Worm (Caenorhabditis elegans): ENCODE data around the gene scyl-1.

Gene scyl-1

ce11 chrV:13081197-13081747, 39.8 kb upstream of the scyl-1 start (continued):
- TF ChIP-seq lsy-2 (tag; optimal IDR thresholded peaks at IDR 0.05) = peak; percentile 47 to 51
- no peak for TF ChIP-seq set-16 (GFP tag; IDR thresholded peaks at IDR 0.05)
- TF ChIP-seq nhr-237 (tag; optimal IDR thresholded peaks at IDR 0.05) = no peak
- TF ChIP-seq dmd-9 (GFP tag; IDR thresholded peaks at IDR 0.05) = no peak
- no peak for TF ChIP-seq unc-130 (GFP tag; optimal IDR thresholded peaks at IDR 0.05)
- no peak for TF ChIP-seq lir-3 (tag; optimal IDR thresholded peaks at IDR 0.05)
- TF ChIP-seq zfp-3 (GFP tag; conservative IDR thresholded peaks at IDR 0.05) = no peak
- no peak for TF ChIP-seq attf-4 (tag; optimal IDR thresholded peaks at IDR 0.05)
- TF ChIP-seq dpl-1 (GFP tag; optimal IDR thresholded peaks at IDR 0.05) = peak; percentile 27
- no peak for TF ChIP-seq Y5F2A.4 (GFP tag; optimal IDR thresholded peaks at IDR 0.05)
- TF ChIP-seq nhr-77 (tag; optimal IDR thresholded peaks at IDR 0.05) = peak; percentile 55

- TF ChIP-seq nhr-41 (GFP tag; IDR thresholded peaks at IDR 0.05) (no peak), saeg-2 (GFP tag; IDR thresholded peaks at IDR 0.05) (no peak), unc-62 (GFP tag; optimal IDR thresholded peaks at IDR 0.05 in 1 of 2) (peak in 1 of 2 experiments; percentile 14), unc-62 (tag; optimal IDR thresholded peaks at IDR 0.05) (no peak)
Measured at ce11 chrV:13075432-13075831, 33.9 kb upstream of the scyl-1 start.

ce11 chrV:13074148-13074547, 32.6 kb upstream of the scyl-1 start:
- TF ChIP-seq nhr-237 (tag; optimal IDR thresholded peaks at IDR 0.05) (no peak), ZK337.2 (GFP tag; IDR thresholded peaks at IDR 0.05) (no peak), attf-4 (tag; optimal IDR thresholded peaks at IDR 0.05) (no peak), pqm-1 (tag; optimal IDR thresholded peaks at IDR 0.05) (no peak), hlh-30 (tag; optimal IDR thresholded peaks at IDR 0.05; ENCODE audit: insufficient read depth) (no peak), set-16 (GFP tag; IDR thresholded peaks at IDR 0.05) (no peak), unc-62 (GFP tag; optimal IDR thresholded peaks at IDR 0.05 in 1 of 2) (no peak), unc-62 (tag; optimal IDR thresholded peaks at IDR 0.05) (no peak), egl-27 (tag; optimal IDR thresholded peaks at IDR 0.05) (no peak)

- TF ChIP-seq aha-1 (tag) (no peak), lin-15B (tag; optimal IDR thresholded peaks at IDR 0.05) (no peak), ctbp-1 (GFP tag; IDR thresholded peaks at IDR 0.05) (no peak), F10B5.3 (tag; optimal IDR thresholded peaks at IDR 0.05) (no peak), snpc-1.2 (GFP tag; IDR thresholded peaks at IDR 0.05) (no peak), daf-19 (GFP tag; conservative IDR thresholded peaks at IDR 0.05) (no peak), lir-3 (tag; optimal IDR thresholded peaks at IDR 0.05) (no peak), F44E2.7 (GFP tag; IDR thresholded peaks at IDR 0.05) (no peak), F26F4.8 (GFP tag; conservative IDR thresholded peaks at IDR 0.05) (no peak), nhr-28 (tag; optimal IDR thresholded peaks at IDR 0.05) (no peak), nhr-10 (tag; optimal IDR thresholded peaks at IDR 0.05) (no peak), nhr-11 (tag; optimal IDR thresholded peaks at IDR 0.05) (no peak), nhr-41 (GFP tag; IDR thresholded peaks at IDR 0.05) (no peak), daf-12 (tag; optimal IDR thresholded peaks at IDR 0.05) (no peak)
Measured at ce11 chrV:13073145-13073544, 31.6 kb upstream of the scyl-1 start.

ce11 chrV:13071052-13071451, 29.5 kb upstream of the scyl-1 start, which contains the start of gene C34B4.3:
TSS of gene C34B4.3 (minus strand) at chrV:13071152.
- no peak for TF ChIP-seq lir-3 (tag; optimal IDR thresholded peaks at IDR 0.05)
- TF ChIP-seq spr-3 (GFP tag; optimal IDR thresholded peaks at IDR 0.05) = no peak
- TF ChIP-seq nhr-25 (tag; optimal IDR thresholded peaks at IDR 0.05; ENCODE audit: borderline replicate concordance, insufficient read depth) = no peak
- no peak for TF ChIP-seq nhr-41 (GFP tag; IDR thresholded peaks at IDR 0.05)
- no peak for TF ChIP-seq tag-97 (GFP tag; IDR thresholded peaks at IDR 0.05)
- no peak for TF ChIP-seq F37D6.2 (tag; optimal IDR thresholded peaks at IDR 0.05)
- no peak for TF ChIP-seq fos-1 (tag; optimal IDR thresholded peaks at IDR 0.05)
- no peak for TF ChIP-seq nhr-237 (tag; optimal IDR thresholded peaks at IDR 0.05)
- no peak for TF ChIP-seq gei-8 (GFP tag; optimal IDR thresholded peaks at IDR 0.05)
- TF ChIP-seq ztf-11 (tag; optimal IDR thresholded peaks at IDR 0.05) = no peak
- no peak for TF ChIP-seq hif-1 (tag; optimal IDR thresholded peaks at IDR 0.05)
- TF ChIP-seq sdz-12 (GFP tag; optimal IDR thresholded peaks at IDR 0.05) = no peak
- no peak for TF ChIP-seq zip-2 (tag; optimal IDR thresholded peaks at IDR 0.05)
- TF ChIP-seq lin-29 (GFP tag; IDR thresholded peaks at IDR 0.05) = no peak
- no peak for TF ChIP-seq F49E8.2 (tag; optimal IDR thresholded peaks at IDR 0.05; ENCODE audit: borderline replicate concordance)
- no peak for TF ChIP-seq lin-39 (tag; optimal IDR thresholded peaks at IDR 0.05)
- no peak for TF ChIP-seq egl-27 (tag; optimal IDR thresholded peaks at IDR 0.05)

All from whole organism, L4 larva.